Fruit fly (Drosophila melanogaster) whole organism, embryonic: ENCODE data around the gene CG42579.

Source experiments
- ATbp ChIP-seq: fragments of 200-800 bp; sonication (Bioruptor generic); optimal IDR thresholded peaks from 2 replicates; lab custom pipeline; 2017; ENCODE audit warnings: missing biosample characterization, mild to moderate bottlenecking, missing genetic modification characterization, missing genetic modification reagents
- Abd-B ChIP-seq: fragments of 200-800 bp; sonication (Bioruptor generic); optimal IDR thresholded peaks from 2 replicates; lab custom pipeline; 2018; ENCODE audit warnings: missing biosample characterization, mild to moderate bottlenecking, missing genetic modification characterization, moderate library complexity
- CG10321 ChIP-seq: fragments of 200-800 bp; sonication (Bioruptor generic); IDR thresholded peaks from 2 replicates; pipeline ENCODE4 v1.3.6; 2022; ENCODE audit warnings: missing biosample characterization, missing genetic modification characterization
- CG10565 ChIP-seq: fragments of 200-800 bp; sonication (Bioruptor generic); optimal IDR thresholded peaks from 3 replicates; lab custom pipeline; 2016; ENCODE audit warnings: missing biosample characterization, mild to moderate bottlenecking, missing genetic modification characterization
- CG11695 ChIP-seq: fragments of 200-800 bp; sonication (Bioruptor generic); IDR thresholded peaks from 3 replicates; pipeline ENCODE4 v1.3.6; 2022; ENCODE audit warnings: missing biosample characterization, missing genetic modification characterization
- CG12659 ChIP-seq: fragments of 200-800 bp; sonication (Bioruptor generic); optimal IDR thresholded peaks from 3 replicates; lab custom pipeline; 2017; ENCODE audit warnings: mild to moderate bottlenecking, missing biosample characterization, missing genetic modification reagents, missing genetic modification characterization
- CG14441 ChIP-seq: fragments of 200-800 bp; sonication (Bioruptor generic); IDR thresholded peaks from 2 replicates; pipeline ENCODE4 v1.3.6; 2022; ENCODE audit warnings: missing biosample characterization, missing genetic modification characterization
- CG16815 ChIP-seq: fragments of 200-800 bp; sonication (Bioruptor generic); optimal IDR thresholded peaks from 3 replicates; lab custom pipeline; 2017; ENCODE audit warnings: missing biosample characterization, mild to moderate bottlenecking, missing genetic modification characterization
- CG18262 ChIP-seq: fragments of 200-800 bp; optimal IDR thresholded peaks from 3 replicates; lab custom pipeline; 2019; ENCODE audit warnings: missing biosample characterization, mild to moderate bottlenecking, missing genetic modification characterization, moderate library complexity
- CG18476 ChIP-seq: fragments of 200-800 bp; sonication (Bioruptor generic); optimal IDR thresholded peaks from 2 replicates; lab custom pipeline; 2016; ENCODE audit warnings: missing biosample characterization, mild to moderate bottlenecking, missing genetic modification characterization
- CG18764 ChIP-seq: fragments of 200-800 bp; sonication (Bioruptor generic); optimal IDR thresholded peaks from 3 replicates; lab custom pipeline; 2016; ENCODE audit warnings: missing biosample characterization, missing genetic modification characterization
- CG2120 ChIP-seq: fragments of 200-800 bp; sonication (Bioruptor generic); optimal IDR thresholded peaks from 3 replicates; lab custom pipeline; 2016; ENCODE audit warnings: missing biosample characterization, missing genetic modification characterization
- CG34224 ChIP-seq: fragments of 200-800 bp; sonication (Bioruptor generic); IDR thresholded peaks from 3 replicates; pipeline ENCODE4 v1.3.6; 2022; ENCODE audit warnings: missing biosample characterization, missing genetic modification characterization; ENCODE audit not compliant: partially characterized antibody
- CG3995 ChIP-seq: fragments of 200-800 bp; sonication (Bioruptor generic); optimal IDR thresholded peaks from 3 replicates; lab custom pipeline; 2016; ENCODE audit warnings: missing biosample characterization, missing genetic modification characterization
- CG4360 ChIP-seq: fragments of 200-800 bp; sonication (Bioruptor generic); IDR thresholded peaks from 2 replicates; pipeline ENCODE4 v1.3.6; 2022; ENCODE audit warnings: missing biosample characterization, missing genetic modification characterization
- CG4854 ChIP-seq: fragments of 200-800 bp; sonication (Bioruptor generic); optimal IDR thresholded peaks from 2 replicates; lab custom pipeline; 2016; ENCODE audit warnings: missing biosample characterization, missing genetic modification characterization, inconsistent platforms
- CG6254 ChIP-seq: fragments of 200-800 bp; sonication (Bioruptor generic); optimal IDR thresholded peaks from 3 replicates; lab custom pipeline; 2017; ENCODE audit warnings: mild to moderate bottlenecking, missing biosample characterization, missing genetic modification reagents, missing genetic modification characterization
- CG6689 ChIP-seq: fragments of 200-800 bp; sonication (Bioruptor generic); IDR thresholded peaks from 2 replicates; pipeline ENCODE4 v1.3.6; 2022; ENCODE audit warnings: missing biosample characterization, missing genetic modification characterization
- CG9817 ChIP-seq: fragments of 200-800 bp; sonication (Bioruptor generic); optimal IDR thresholded peaks from 2 replicates; lab custom pipeline; 2018; ENCODE audit warnings: missing biosample characterization, mild to moderate bottlenecking, missing genetic modification characterization, moderate library complexity
- CTCF ChIP-seq: fragments of 200-800 bp; sonication (Bioruptor generic); optimal IDR thresholded peaks from 2 replicates; lab custom pipeline; 2017; ENCODE audit warnings: missing biosample characterization, mild to moderate bottlenecking, missing genetic modification characterization, moderate library complexity
- Camta ChIP-seq: fragments of 200-800 bp; sonication (Bioruptor generic); optimal IDR thresholded peaks from 2 replicates; lab custom pipeline; 2016; ENCODE audit warnings: missing biosample characterization, missing genetic modification characterization
- Dbx ChIP-seq: fragments of 200-800 bp; sonication (Bioruptor generic); IDR thresholded peaks from 3 replicates; pipeline ENCODE4 v1.3.6; 2022; ENCODE audit warnings: missing biosample characterization, missing genetic modification characterization
- Dip3 ChIP-seq: fragments of 200-800 bp; sonication (Bioruptor generic); optimal IDR thresholded peaks from 3 replicates; lab custom pipeline; 2016; ENCODE audit warnings: missing biosample characterization, missing genetic modification characterization
- GATAe ChIP-seq: fragments of 200-800 bp; sonication (Bioruptor generic); conservative IDR thresholded peaks from 2 replicates; pipeline ENCODE4 v1.3.6; 2022; ENCODE audit warnings: missing biosample characterization, missing genetic modification characterization
- Lpt ChIP-seq: fragments of >200 bp; optimal IDR thresholded peaks from 2 replicates; lab custom pipeline; 2018; ENCODE audit warnings: missing biosample characterization, missing genetic modification characterization
- NC2α ChIP-seq: fragments of 200-800 bp; sonication (Bioruptor generic); optimal IDR thresholded peaks from 2 replicates; lab custom pipeline; 2016; ENCODE audit warnings: missing biosample characterization, missing genetic modification characterization
- Nf-YA ChIP-seq: fragments of 200-800 bp; sonication (Bioruptor generic); IDR thresholded peaks from 2 replicates; pipeline ENCODE4 v1.3.6; 2022; ENCODE audit warnings: missing biosample characterization, missing genetic modification characterization
- Poxn ChIP-seq: fragments of 200-800 bp; sonication (Bioruptor generic); IDR thresholded peaks from 2 replicates; pipeline ENCODE4 v1.3.6; 2022; ENCODE audit warnings: missing biosample characterization, missing genetic modification characterization
- Ssrp ChIP-seq: fragments of 200-800 bp; sonication (Bioruptor generic); optimal IDR thresholded peaks from 2 replicates; lab custom pipeline; 2018; ENCODE audit warnings: missing biosample characterization, mild to moderate bottlenecking, missing genetic modification characterization, moderate library complexity
- ac ChIP-seq: fragments of 200-800 bp; sonication (Bioruptor generic); optimal IDR thresholded peaks from 3 replicates; lab custom pipeline; 2017; ENCODE audit warnings: missing biosample characterization, mild to moderate bottlenecking, missing genetic modification characterization
- aop ChIP-seq: fragments of 200-800 bp; sonication (Bioruptor generic); IDR thresholded peaks from 2 replicates; pipeline ENCODE4 v1.3.6; 2022; ENCODE audit warnings: missing biosample characterization, missing genetic modification characterization
- ap ChIP-seq: fragments of 200-800 bp; sonication (Bioruptor generic); IDR thresholded peaks from 2 replicates; pipeline ENCODE4 v1.3.6; 2022; ENCODE audit warnings: missing biosample characterization, missing genetic modification characterization
- chm ChIP-seq: fragments of 200-800 bp; sonication (Bioruptor generic); IDR thresholded peaks from 2 replicates; pipeline ENCODE4 v1.3.6; 2022; ENCODE audit warnings: missing biosample characterization, missing genetic modification characterization
- en ChIP-seq: fragments of 200-800 bp; sonication (Bioruptor generic); optimal IDR thresholded peaks from 2 replicates; lab custom pipeline; 2016; ENCODE audit warnings: missing biosample characterization, missing genetic modification characterization
- fu2 ChIP-seq: fragments of 200-800 bp; sonication (Bioruptor generic); optimal IDR thresholded peaks from 2 replicates; lab custom pipeline; 2016; ENCODE audit warnings: missing biosample characterization, missing genetic modification characterization
- grau ChIP-seq: fragments of 200-800 bp; optimal IDR thresholded peaks from 3 replicates; lab custom pipeline; 2019; ENCODE audit warnings: missing biosample characterization, mild to moderate bottlenecking, missing genetic modification characterization, moderate library complexity
- hbn ChIP-seq: fragments of 200-800 bp; sonication (Bioruptor generic); IDR thresholded peaks from 2 replicates; pipeline ENCODE4 v1.3.6; 2022; ENCODE audit warnings: missing biosample characterization, missing genetic modification characterization; ENCODE audit not compliant: partially characterized antibody
- nmo ChIP-seq: fragments of 200-800 bp; sonication (Bioruptor generic); optimal IDR thresholded peaks from 2 replicates; lab custom pipeline; 2018; ENCODE audit warnings: missing biosample characterization, mild to moderate bottlenecking, missing genetic modification characterization, moderate library complexity
- oc ChIP-seq: fragments of 200-800 bp; sonication (Bioruptor generic); optimal IDR thresholded peaks from 2 replicates; lab custom pipeline; 2018; ENCODE audit warnings: missing biosample characterization, mild to moderate bottlenecking, missing genetic modification characterization, moderate library complexity
- p53 ChIP-seq: fragments of 200-800 bp; sonication (Bioruptor generic); optimal IDR thresholded peaks from 2 replicates; lab custom pipeline; 2016; ENCODE audit warnings: missing biosample characterization, missing genetic modification characterization
- pzg ChIP-seq: fragments of 200-800 bp; sonication (Bioruptor generic); optimal IDR thresholded peaks from 3 replicates; lab custom pipeline; 2018; ENCODE audit warnings: missing biosample characterization, mild to moderate bottlenecking, missing genetic modification characterization, moderate library complexity
- sc ChIP-seq, 3 experiments: fragments of >200 bp in 2 of 3; fragments of 200-800 bp in 1 of 3; sonication (Bioruptor generic) in 1 of 3; optimal IDR thresholded peaks; 2 replicates in 2 of 3; 3 replicates in 1 of 3; lab custom pipeline; 2017; ENCODE audit warnings: mild to moderate bottlenecking in 1 of 3, missing biosample characterization in 1 of 3, missing genetic modification characterization in 1 of 3, missing genetic modification reagents in 1 of 3
- seq ChIP-seq: fragments of 200-800 bp; sonication (Bioruptor generic); IDR thresholded peaks from 2 replicates; pipeline ENCODE4 v1.3.6; 2022; ENCODE audit warnings: missing biosample characterization, missing genetic modification characterization
- ssp ChIP-seq: fragments of 200-800 bp; sonication (Bioruptor generic); IDR thresholded peaks from 2 replicates; pipeline ENCODE4 v1.3.6; 2022; ENCODE audit warnings: missing biosample characterization, missing genetic modification characterization
- stwl ChIP-seq: fragments of 200-800 bp; sonication (Bioruptor generic); optimal IDR thresholded peaks from 3 replicates; lab custom pipeline; 2018; ENCODE audit warnings: missing biosample characterization, mild to moderate bottlenecking, missing genetic modification characterization, moderate library complexity
- tna ChIP-seq: fragments of 200-800 bp; sonication (Bioruptor generic); IDR thresholded peaks from 2 replicates; pipeline ENCODE4 v1.3.6; 2022; ENCODE audit warnings: missing biosample characterization, missing genetic modification characterization; ENCODE audit not compliant: partially characterized antibody
- unpg ChIP-seq: fragments of 200-800 bp; sonication (Bioruptor generic); optimal IDR thresholded peaks from 3 replicates; lab custom pipeline; 2018; ENCODE audit warnings: missing biosample characterization, mild to moderate bottlenecking, missing genetic modification characterization, moderate library complexity
- vfl ChIP-seq: fragments of 200-800 bp; sonication (Bioruptor generic); optimal IDR thresholded peaks from 2 replicates; lab custom pipeline; 2016; ENCODE audit warnings: missing biosample characterization, missing genetic modification characterization
- wek ChIP-seq: fragments of 200-800 bp; sonication (Bioruptor generic); optimal IDR thresholded peaks from 3 replicates; lab custom pipeline; 2018; ENCODE audit warnings: missing biosample characterization, mild to moderate bottlenecking, missing genetic modification characterization, moderate library complexity
- zen ChIP-seq: fragments of 200-800 bp; sonication (Bioruptor generic); optimal IDR thresholded peaks from 3 replicates; lab custom pipeline; 2018; ENCODE audit warnings: missing biosample characterization, mild to moderate bottlenecking, missing genetic modification characterization, moderate library complexity
- zf30C ChIP-seq: fragments of 200-800 bp; sonication (Bioruptor generic); optimal IDR thresholded peaks from 3 replicates; lab custom pipeline; 2018; ENCODE audit warnings: missing biosample characterization, mild to moderate bottlenecking, missing genetic modification characterization

CG42579 gene

DNA sequence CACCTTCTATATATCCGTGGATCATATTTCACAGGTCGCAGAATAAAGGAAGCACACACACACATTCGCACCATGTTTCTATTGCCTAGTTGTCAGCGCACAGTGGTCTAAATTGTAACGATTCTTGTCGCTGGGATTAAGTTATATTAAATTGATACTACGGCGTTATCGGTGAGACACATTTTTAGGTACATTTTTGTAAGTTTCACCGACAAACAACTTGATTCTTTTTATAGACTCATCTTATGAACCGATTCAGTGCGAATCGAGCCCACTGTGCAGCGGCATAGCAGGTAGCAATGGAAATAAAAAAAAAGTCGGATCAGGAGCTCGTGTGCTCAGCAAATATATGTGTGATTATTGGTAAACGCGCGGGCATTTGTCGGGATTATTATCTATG, 47.0 kb upstream of the CG42579 start (continued):
- TF ChIP-seq ac (peak; percentile 13), CG6689 (GFP tag; lab: Robert Waterston, UW) (peak; percentile 54; the same call in 1 of the 2 replicates), seq (peak; percentile 61), Dbx (GFP tag; lab: Robert Waterston, UW) (peak; percentile 63; the same call in 1 of the 3 replicates), p53 (no peak), zf30C (GFP tag; lab: Kevin White, UChicago) (no peak), CG14441 (GFP tag; lab: Robert Waterston, UW) (peak; percentile 76), CG11695 (GFP tag; lab: Robert Waterston, UW) (0 out of 3 replicates have a peak, but pooled peaks have one; percentile 30), unpg (peak; percentile 85), ATbp (GFP tag; lab: Kevin White, UChicago) (peak; percentile 73), CG4854 (GFP tag; lab: Kevin White, UChicago) (peak; percentile 29), Lpt (GFP tag; lab: Kevin White, UChicago) (no peak), zen (tag; lab: Kevin White, UChicago) (peak; percentile 63), CG18476 (peak; percentile 35), ssp (GFP tag; lab: Robert Waterston, UW) (0 out of 2 replicates have a peak, but pooled peaks have one; percentile 32), Abd-B (peak; percentile 67), oc (tag; lab: Kevin White, UChicago) (peak; percentile 64), CG3995 (GFP tag; lab: Kevin White, UChicago) (peak; percentile 2), CG10565 (GFP tag; lab: Kevin White, UChicago) (peak; percentile 35), CG6254 (GFP tag; lab: Kevin White, UChicago) (peak; percentile 48), GATAe (GFP tag; lab: Robert Waterston, UW) (no peak), CG4360 (GFP tag; lab: Robert Waterston, UW) (no peak), en (GFP tag; lab: Kevin White, UChicago) (peak; percentile 47), chm (GFP tag; lab: Robert Waterston, UW) (peak; percentile 58; the same call in 1 of the 2 replicates), aop (peak; percentile 62; the same call in 1 of the 2 replicates), CTCF (GFP tag; lab: Kevin White, UChicago) (no peak), CG18262 (no peak), wek (GFP tag; lab: Kevin White, UChicago) (peak; percentile 19), CG12659 (GFP tag; lab: Kevin White, UChicago) (peak; percentile 51), stwl (tag; lab: Kevin White, UChicago) (no peak), CG10321 (no peak; the same call in 1 of the 2 replicates), CG16815 (GFP tag; lab: Kevin White, UChicago) (peak; percentile 61), Poxn (no peak), Nf-YA (GFP tag; lab: Robert Waterston, UW) (0 out of 2 replicates have a peak, but pooled peaks have one; percentile 27), nmo (peak; percentile 63), tna (GFP tag; lab: Robert Waterston, UW) (no peak), NC2α (GFP tag; lab: Kevin White, UChicago) (peak; percentile 38), CG9817 (tag; lab: Kevin White, UChicago) (peak; percentile 56), Camta (GFP tag; lab: Kevin White, UChicago) (peak; percentile 72), sc (optimal IDR thresholded peaks at IDR 0.05; lab: Kevin White, UChicago) (no peak), sc (GFP tag; optimal IDR thresholded peaks at IDR 0.05; lab: Kevin White, UChicago) (peak; percentile 42), vfl (GFP tag; lab: Kevin White, UChicago) (peak; percentile 74), Dip3 (GFP tag; lab: Kevin White, UChicago) (peak; percentile 78), CG2120 (peak; percentile 85), pzg (GFP tag; lab: Kevin White, UChicago) (no peak), CG18764 (GFP tag; lab: Kevin White, UChicago) (peak; percentile 57), hbn (GFP tag; lab: Robert Waterston, UW) (no peak), ap (peak; percentile 59), CG34224 (GFP tag; lab: Robert Waterston, UW) (no peak), fu2 (GFP tag; lab: Kevin White, UChicago) (peak; percentile 51), grau (tag; lab: Kevin White, UChicago) (peak; percentile 71), Ssrp (tag; lab: Kevin White, UChicago) (peak; percentile 66)
